Worm (Caenorhabditis elegans): Measurements from ENCODE around the gene ztf-16.

Gene ztf-16

ce11 chrX:4788958-4789357 lies 22.4 kb downstream of the ztf-16 start (continued):
- TF ChIP-seq akir-1 (GFP tag; optimal IDR thresholded peaks at IDR 0.05) (no peak), aptf-2 (GFP tag; conservative IDR thresholded peaks at IDR 0.05) (no peak), bed-2 (GFP tag; IDR thresholded peaks at IDR 0.05) (no peak), mcd-1 (GFP tag; IDR thresholded peaks at IDR 0.05) (no peak), madf-8 (GFP tag; conservative IDR thresholded peaks at IDR 0.05) (no peak), bed-1 (GFP tag; IDR thresholded peaks at IDR 0.05) (no peak), ztf-3 (GFP tag; optimal IDR thresholded peaks at IDR 0.05) (no peak), C17E4.6 (GFP tag; IDR thresholded peaks at IDR 0.05) (0 out of 2 replicates have a peak, but pooled peaks have one; percentile 31), nfya-1 (tag; optimal IDR thresholded peaks at IDR 0.05; ENCODE audit: borderline replicate concordance, insufficient read depth) (no peak), Y53F4B.3 (GFP tag; IDR thresholded peaks at IDR 0.05) (peak; percentile 16; the same call in 1 of the 2 replicates), efl-1 (GFP tag; optimal IDR thresholded peaks at IDR 0.05) (no peak), egl-18 (GFP tag; IDR thresholded peaks at IDR 0.05) (no peak), hlh-12 (tag; optimal IDR thresholded peaks at IDR 0.05) (peak; percentile 8), nfyb-1 (GFP tag; IDR thresholded peaks at IDR 0.05) (peak; percentile 67; the same call in 1 of the 2 replicates), xnd-1 (tag; optimal IDR thresholded peaks at IDR 0.05) (no peak), ccch-3 (GFP tag; optimal IDR thresholded peaks at IDR 0.05) (no peak), somi-1 (GFP tag; optimal IDR thresholded peaks at IDR 0.05) (peak; percentile 31), attf-5 (GFP tag; optimal IDR thresholded peaks at IDR 0.05) (peak; percentile 69), ceh-58 (GFP tag; IDR thresholded peaks at IDR 0.05) (no peak), madf-6 (GFP tag; IDR thresholded peaks at IDR 0.05) (no peak), nhr-179 (tag; optimal IDR thresholded peaks at IDR 0.05) (no peak), tbp1 (GFP tag; optimal IDR thresholded peaks at IDR 0.05) (peak; percentile 99), ztf-6 (GFP tag; IDR thresholded peaks at IDR 0.05) (0 out of 2 replicates have a peak, but pooled peaks have one; percentile 45), let-526 (GFP tag; IDR thresholded peaks at IDR 0.05) (0 out of 2 replicates have a peak, but pooled peaks have one; percentile 15), nhr-120 (GFP tag; IDR thresholded peaks at IDR 0.05) (no peak), Y95B8A.8 (GFP tag; IDR thresholded peaks at IDR 0.05) (no peak), D2030.7 (GFP tag; IDR thresholded peaks at IDR 0.05) (peak; percentile 75), sptf-2 (GFP tag; optimal IDR thresholded peaks at IDR 0.05) (peak; percentile 87), dpff-1 (tag; optimal IDR thresholded peaks at IDR 0.05) (no peak), rpc-1 (optimal IDR thresholded peaks at IDR 0.05) (peak; percentile 85), rpc-1 (tag; optimal IDR thresholded peaks at IDR 0.05) (peak; percentile 97), Y79H2A.3 (GFP tag; conservative IDR thresholded peaks at IDR 0.05) (no peak), ZK185.1 (tag; optimal IDR thresholded peaks at IDR 0.05; ENCODE audit: poor library complexity, severe bottlenecking) (peak; percentile 87), B0261.1 (tag; optimal IDR thresholded peaks at IDR 0.05) (peak; percentile 91), snpc-1.1 (tag; optimal IDR thresholded peaks at IDR 0.05; ENCODE audit: insufficient read depth) (peak; percentile 35), attf-3 (GFP tag; conservative IDR thresholded peaks at IDR 0.05) (no peak), snpc-4 (GFP tag; optimal IDR thresholded peaks at IDR 0.05) (peak; percentile 75), snpc-4 (tag; optimal IDR thresholded peaks at IDR 0.05) (peak in 3 of 4 experiments; percentile 37 to 70 (median 67)), hmg-20 (GFP tag; IDR thresholded peaks at IDR 0.05) (0 out of 2 replicates have a peak, but pooled peaks have one; percentile 21), gei-17 (GFP tag; optimal IDR thresholded peaks at IDR 0.05) (no peak), rcor-1 (GFP tag; IDR thresholded peaks at IDR 0.05) (peak; percentile 69), ztf-26 (tag; optimal IDR thresholded peaks at IDR 0.05) (peak; percentile 30), egl-44 (GFP tag; IDR thresholded peaks at IDR 0.05) (peak; percentile 77; the same call in 1 of the 2 replicates), F57A8.1 (GFP tag; optimal IDR thresholded peaks at IDR 0.05) (peak; percentile 58), cebp-1 (GFP tag; IDR thresholded peaks at IDR 0.05) (peak; percentile 34; the same call in 1 of the 2 replicates), cebp-1 (tag; optimal IDR thresholded peaks at IDR 0.05) (peak; percentile 65), B0019.2 (GFP tag; conservative IDR thresholded peaks at IDR 0.05) (no peak), madf-3 (GFP tag; IDR thresholded peaks at IDR 0.05) (no peak), hlh-26 (GFP tag; conservative IDR thresholded peaks at IDR 0.05) (no peak)

All from whole organism, young adult.